Worm (Caenorhabditis elegans) whole organism, late embryonic: ENCODE results near the gene C44C1.1.

Source experiments
- ceh-6 ChIP-seq: fragments of 200-800 bp; sonication (Bioruptor generic); optimal IDR thresholded peaks from 2 replicates; lab custom pipeline; 2018; ENCODE audit warnings: mild to moderate bottlenecking, missing genetic modification characterization, missing compliant biosample characterization
- fax-1 ChIP-seq: sonication (generic microtip); optimal IDR thresholded peaks from 2 replicates; lab custom pipeline; 2016; ENCODE audit warnings: missing genotype, missing genetic modification characterization, missing compliant biosample characterization

ce11 chrX:932874-933273 lies 47.7 kb upstream of the C44C1.1 start:
- no peak for TF ChIP-seq ceh-6
- TF ChIP-seq fax-1 (tag; lab: Kevin White, UChicago): no peak
